Worm (Caenorhabditis elegans): Measurements from ENCODE around the gene cup-5.

DNA sequence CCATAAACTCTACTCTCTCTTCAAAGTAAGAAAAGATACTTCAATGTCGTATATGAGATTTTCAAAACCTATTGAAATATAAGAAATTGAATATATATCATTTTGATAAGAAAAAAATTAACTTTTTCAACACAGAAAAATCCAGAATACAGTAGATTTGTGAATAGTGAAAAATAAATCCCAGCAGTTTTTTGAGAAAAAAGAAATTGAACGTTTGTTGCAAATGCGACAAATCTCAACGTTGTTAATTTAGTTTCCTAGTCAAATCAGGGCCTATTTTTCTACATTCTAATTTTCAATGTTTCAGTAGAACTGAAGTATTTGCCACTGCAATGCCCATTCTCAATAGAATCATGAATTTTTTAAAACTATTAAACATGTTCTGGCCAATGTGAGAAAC lies 30.5 kb downstream of the cup-5 start, which contains the start of gene T04A6.2:
- no peak for TF ChIP-seq fos-1 (tag; optimal IDR thresholded peaks at IDR 0.05)
- no peak for TF ChIP-seq nhr-77 (tag; optimal IDR thresholded peaks at IDR 0.05)
